5 fruit fly cellular contexts compared by ENCODE assay signal in genomic region chr3R:11623025-11623424, dm6.
TF ChIP-seq lines count a peak whose summit lies in the region.

Gene CG14711 (plus strand): TSS chr3R:11623339.

- TF ChIP-seq CTCF in whole organism, embryonic (GFP tag; optimal IDR thresholded peaks at IDR 0.05; lab: Kevin White, UChicago), result peak; percentile 6

TF ChIP-seq in whole organism, adult, 20 proteins besides CTCF, POLR2A, EP300 and RAD21 (continues in another document):
- TF ChIP-seq ovo (GFP tag; optimal IDR thresholded peaks at IDR 0.05; lab: Kevin White, UChicago) (peak; percentile 64), bab1 (GFP tag; optimal IDR thresholded peaks at IDR 0.05; lab: Kevin White, UChicago) (peak; percentile 92), cic (GFP tag; optimal IDR thresholded peaks at IDR 0.05; lab: Kevin White, UChicago) (peak; percentile 38), Mnt (GFP tag; optimal IDR thresholded peaks at IDR 0.05; lab: Kevin White, UChicago) (peak; percentile 74), Hr96 (GFP tag; optimal IDR thresholded peaks at IDR 0.05; lab: Kevin White, UChicago) (no peak), CG7101 (tag; optimal IDR thresholded peaks at IDR 0.05; lab: Kevin White, UChicago) (peak; percentile 86), cnc (optimal IDR thresholded peaks at IDR 0.05; lab: Kevin White, UChicago) (no peak), kay (GFP tag; lab: Kevin White, UChicago; ENCODE audit: borderline replicate concordance) (no peak), CG7045 (GFP tag; optimal IDR thresholded peaks at IDR 0.05; lab: Kevin White, UChicago) (peak; percentile 83), tj (GFP tag; optimal IDR thresholded peaks at IDR 0.05; lab: Kevin White, UChicago) (peak; percentile 68), Clk (GFP tag; optimal IDR thresholded peaks at IDR 0.05; lab: Kevin White, UChicago) (peak; percentile 51), CG33017 (tag; optimal IDR thresholded peaks at IDR 0.05; lab: Kevin White, UChicago) (peak; percentile 85), Crg-1 (GFP tag; optimal IDR thresholded peaks at IDR 0.05; lab: Kevin White, UChicago) (peak; percentile 84), CG14711 (tag; optimal IDR thresholded peaks at IDR 0.05; lab: Kevin White, UChicago) (peak; percentile 100), CG1620 (GFP tag; optimal IDR thresholded peaks at IDR 0.05; lab: Kevin White, UChicago) (peak; percentile 85), toe (GFP tag; optimal IDR thresholded peaks at IDR 0.05; lab: Kevin White, UChicago) (no peak), CG11617 (GFP tag; optimal IDR thresholded peaks at IDR 0.05; lab: Kevin White, UChicago) (peak; percentile 88), CG12768 (GFP tag; optimal IDR thresholded peaks at IDR 0.05; lab: Kevin White, UChicago) (peak; percentile 89)

TF ChIP-seq in whole organism, embryonic, 481 proteins besides CTCF, POLR2A, EP300 and RAD21 (continues in another document):
- TF ChIP-seq ATbp (GFP tag; optimal IDR thresholded peaks at IDR 0.05; lab: Kevin White, UChicago) (peak; percentile 65), CG18262 (tag; optimal IDR thresholded peaks at IDR 0.05; lab: Kevin White, UChicago) (peak; percentile 83), Max (GFP tag; optimal IDR thresholded peaks at IDR 0.05; lab: Kevin White, UChicago) (peak; percentile 87), Gug (GFP tag; IDR thresholded peaks at IDR 0.05; lab: Robert Waterston, UW) (peak; percentile 72; the same call in 3 of the 4 replicates), pb (GFP tag; optimal IDR thresholded peaks at IDR 0.05; lab: Kevin White, UChicago) (peak; percentile 10), CG18619 (GFP tag; optimal IDR thresholded peaks at IDR 0.05; lab: Kevin White, UChicago) (peak; percentile 64), CG17802 (tag; optimal IDR thresholded peaks at IDR 0.05; lab: Kevin White, UChicago) (peak; percentile 45), HHEX (GFP tag; optimal IDR thresholded peaks at IDR 0.05; lab: Kevin White, UChicago) (peak; percentile 78), Camta (GFP tag; optimal IDR thresholded peaks at IDR 0.05; lab: Kevin White, UChicago) (peak; percentile 70), Six4 (GFP tag; optimal IDR thresholded peaks at IDR 0.05; lab: Kevin White, UChicago) (peak; percentile 81), row (GFP tag; IDR thresholded peaks at IDR 0.05; lab: Robert Waterston, UW) (peak; percentile 96), hb (GFP tag; IDR thresholded peaks at IDR 0.05; lab: Robert Waterston, UW; ENCODE audit: partially characterized antibody) (peak; percentile 77; the same call in 2 of the 3 replicates), CG32767 (GFP tag; IDR thresholded peaks at IDR 0.05; lab: Robert Waterston, UW) (peak; percentile 60; the same call in 1 of the 2 replicates), Doc3 (GFP tag; IDR thresholded peaks at IDR 0.05; lab: Robert Waterston, UW; ENCODE audit: partially characterized antibody) (peak; percentile 79), CG8944 (GFP tag; optimal IDR thresholded peaks at IDR 0.05; lab: Kevin White, UChicago) (peak; percentile 60), bab2 (GFP tag; optimal IDR thresholded peaks at IDR 0.05; lab: Kevin White, UChicago) (peak; percentile 83), gcm2 (GFP tag; optimal IDR thresholded peaks at IDR 0.05; lab: Kevin White, UChicago) (peak; percentile 20)

TF ChIP-seq in whole organism, prepupa, 60 proteins besides CTCF, POLR2A, EP300 and RAD21 (continues in another document):
- TF ChIP-seq acj6 (GFP tag; optimal IDR thresholded peaks at IDR 0.05; lab: Kevin White, UChicago) (peak; percentile 86), Sox14 (GFP tag; optimal IDR thresholded peaks at IDR 0.05; lab: Kevin White, UChicago) (peak; percentile 76), eg (GFP tag; IDR thresholded peaks at IDR 0.05; lab: Robert Waterston, UW) (peak; percentile 83; the same call in 2 of the 3 replicates), CG9139 (GFP tag; optimal IDR thresholded peaks at IDR 0.05; lab: Kevin White, UChicago) (no peak), CG6163 (GFP tag; IDR thresholded peaks at IDR 0.05; lab: Robert Waterston, UW) (peak; percentile 81; the same call in 2 of the 3 replicates), Sox102F (GFP tag; optimal IDR thresholded peaks at IDR 0.05; lab: Kevin White, UChicago) (no peak), svp (GFP tag; lab: Kevin White, UChicago) (no peak), Eip93F (GFP tag; optimal IDR thresholded peaks at IDR 0.05; lab: Kevin White, UChicago) (peak; percentile 51), Ets96B (tag; optimal IDR thresholded peaks at IDR 0.05; lab: Kevin White, UChicago) (peak; percentile 80), Eip78C (GFP tag; lab: Kevin White, UChicago) (peak; percentile 92), achi (GFP tag; optimal IDR thresholded peaks at IDR 0.05; lab: Kevin White, UChicago) (peak; percentile 82), CG34406 (GFP tag; optimal IDR thresholded peaks at IDR 0.05; lab: Kevin White, UChicago) (peak; percentile 78), esn (GFP tag; optimal IDR thresholded peaks at IDR 0.05; lab: Kevin White, UChicago) (peak; percentile 87), CG3032 (tag; optimal IDR thresholded peaks at IDR 0.05; lab: Kevin White, UChicago) (peak; percentile 82), fd59A (GFP tag; optimal IDR thresholded peaks at IDR 0.05; lab: Kevin White, UChicago) (peak; percentile 32), net (GFP tag; optimal IDR thresholded peaks at IDR 0.05; lab: Kevin White, UChicago) (no peak), cyc (GFP tag; optimal IDR thresholded peaks at IDR 0.05; lab: Kevin White, UChicago) (peak; percentile 76), spab (GFP tag; optimal IDR thresholded peaks at IDR 0.05; lab: Kevin White, UChicago) (no peak), CG11294 (GFP tag; IDR thresholded peaks at IDR 0.05; lab: Robert Waterston, UW) (0 out of 2 replicates have a peak, but pooled peaks have one; percentile 50), CG7368 (GFP tag; optimal IDR thresholded peaks at IDR 0.05; lab: Kevin White, UChicago) (no peak)

TF ChIP-seq in whole organism, pupa, 21 proteins besides CTCF, POLR2A, EP300 and RAD21:
- TF ChIP-seq Pif1A (GFP tag; optimal IDR thresholded peaks at IDR 0.05; lab: Kevin White, UChicago) (no peak), rn (GFP tag; IDR thresholded peaks at IDR 0.05; lab: Robert Waterston, UW) (peak; percentile 36), CG12605 (GFP tag; IDR thresholded peaks at IDR 0.05; lab: Robert Waterston, UW) (no peak), Pif1B (GFP tag; optimal IDR thresholded peaks at IDR 0.05; lab: Kevin White, UChicago) (no peak), Snoo (tag; optimal IDR thresholded peaks at IDR 0.05; lab: Kevin White, UChicago) (peak; percentile 70), fd96Ca (GFP tag; IDR thresholded peaks at IDR 0.05; lab: Robert Waterston, UW) (no peak), CG4496 (GFP tag; IDR thresholded peaks at IDR 0.05; lab: Robert Waterston, UW) (peak; percentile 79; the same call in 2 of the 3 replicates), CG8159 (tag; optimal IDR thresholded peaks at IDR 0.05; lab: Kevin White, UChicago) (no peak), CG15710 (tag; optimal IDR thresholded peaks at IDR 0.05; lab: Kevin White, UChicago) (peak; percentile 75), CG17806 (tag; optimal IDR thresholded peaks at IDR 0.05; lab: Kevin White, UChicago) (peak; percentile 70), CG9948 (tag; optimal IDR thresholded peaks at IDR 0.05; lab: Kevin White, UChicago) (peak; percentile 58), CG14655 (GFP tag; optimal IDR thresholded peaks at IDR 0.05; lab: Kevin White, UChicago) (no peak), gl (tag; optimal IDR thresholded peaks at IDR 0.05; lab: Kevin White, UChicago) (peak; percentile 31), D1 (tag; optimal IDR thresholded peaks at IDR 0.05; lab: Kevin White, UChicago) (no peak), CG10348 (GFP tag; IDR thresholded peaks at IDR 0.05; lab: Robert Waterston, UW) (no peak), CG8301 (tag; optimal IDR thresholded peaks at IDR 0.05; lab: Kevin White, UChicago) (no peak), Ets98B (GFP tag; IDR thresholded peaks at IDR 0.05; lab: Robert Waterston, UW) (peak; percentile 77), CG32121 (GFP tag; IDR thresholded peaks at IDR 0.05; lab: Robert Waterston, UW) (peak; percentile 78), EcR (GFP tag; optimal IDR thresholded peaks at IDR 0.05; lab: Kevin White, UChicago) (no peak), CG34367 (tag; optimal IDR thresholded peaks at IDR 0.05; lab: Kevin White, UChicago) (peak; percentile 61), CG13204 (GFP tag; optimal IDR thresholded peaks at IDR 0.05; lab: Kevin White, UChicago) (no peak)

TF ChIP-seq in whole organism, wandering third instar larva, 38 proteins besides CTCF, POLR2A, EP300 and RAD21:
- TF ChIP-seq ey (GFP tag; optimal IDR thresholded peaks at IDR 0.05; lab: Kevin White, UChicago) (peak; percentile 73), dsf (GFP tag; optimal IDR thresholded peaks at IDR 0.05; lab: Kevin White, UChicago; ENCODE audit: borderline replicate concordance) (peak; percentile 64), sv (GFP tag; optimal IDR thresholded peaks at IDR 0.05; lab: Kevin White, UChicago) (peak; percentile 80), CG9705 (GFP tag; optimal IDR thresholded peaks at IDR 0.05; lab: Kevin White, UChicago) (peak; percentile 78), OdsH (GFP tag; optimal IDR thresholded peaks at IDR 0.05; lab: Kevin White, UChicago) (peak; percentile 76), h (GFP tag; optimal IDR thresholded peaks at IDR 0.05; lab: Kevin White, UChicago) (no peak), Hr83 (GFP tag; optimal IDR thresholded peaks at IDR 0.05; lab: Kevin White, UChicago; ENCODE audit: poor library complexity, severe bottlenecking) (peak; percentile 63), HLH106 (tag; optimal IDR thresholded peaks at IDR 0.05; lab: Kevin White, UChicago) (peak; percentile 84), Hr78 (GFP tag; optimal IDR thresholded peaks at IDR 0.05; lab: Kevin White, UChicago) (no peak), psq (GFP tag; optimal IDR thresholded peaks at IDR 0.05; lab: Kevin White, UChicago) (peak; percentile 76), brk (GFP tag; optimal IDR thresholded peaks at IDR 0.05; lab: Kevin White, UChicago) (no peak), rgr (GFP tag; optimal IDR thresholded peaks at IDR 0.05; lab: Kevin White, UChicago) (no peak), fru (GFP tag; optimal IDR thresholded peaks at IDR 0.05; lab: Kevin White, UChicago) (no peak), tai (GFP tag; optimal IDR thresholded peaks at IDR 0.05; lab: Kevin White, UChicago) (no peak), woc (GFP tag; optimal IDR thresholded peaks at IDR 0.05; lab: Kevin White, UChicago) (no peak), Rel (GFP tag; optimal IDR thresholded peaks at IDR 0.05; lab: Kevin White, UChicago) (no peak), Rel (tag; optimal IDR thresholded peaks at IDR 0.05; lab: Kevin White, UChicago) (peak; percentile 93), Sp1 (GFP tag; optimal IDR thresholded peaks at IDR 0.05; lab: Kevin White, UChicago) (peak; percentile 83), foxo (GFP tag; optimal IDR thresholded peaks at IDR 0.05; lab: Kevin White, UChicago) (peak in 1 of 2 experiments; percentile 89)
TF ChIP-seq in whole organism, wandering third instar larva: peak in this region for 11.
